Worm (Caenorhabditis elegans) whole organism, L4 larva: Measurements from ENCODE around the gene grl-4.

Experiments used
- D1046.2 ChIP-seq: fragments of 200-800 bp; sonication (Bioruptor generic); IDR thresholded peaks from 2 replicates; pipeline ENCODE4 v1.3.6; 2022; ENCODE audit warnings: missing genetic modification characterization, missing compliant biosample characterization
- egl-43 ChIP-seq: fragments of 200-800 bp; sonication (Bioruptor generic); IDR thresholded peaks from 2 replicates; pipeline ENCODE4 v1.3.6; 2022; ENCODE audit warnings: missing genetic modification reagents, missing genetic modification characterization, missing compliant biosample characterization
- nhr-11 ChIP-seq: fragments of 150-350 bp; optimal IDR thresholded peaks from 2 replicates; lab custom pipeline; 2014; ENCODE audit warnings: missing biosample characterization, missing genetic modification characterization
- pha-4 ChIP-seq, 2 experiments: fragments of 150-350 bp in 1 of 2; fragments of 200-800 bp in 1 of 2; sonication (Bioruptor generic) in 1 of 2; IDR thresholded peaks in 1 of 2; optimal IDR thresholded peaks in 1 of 2; 2 replicates each; pipeline versions ENCODE4 v1.3.6 to Lab custom; 2014 to 2022; ENCODE audit warnings: missing genetic modification characterization in 2 of 2, missing genetic modification reagents in 2 of 2, missing biosample characterization in 1 of 2, missing compliant biosample characterization in 1 of 2
- pqm-1 ChIP-seq: sonication (generic microtip); optimal IDR thresholded peaks from 2 replicates; lab custom pipeline; 2017; ENCODE audit warnings: missing biosample characterization, missing genetic modification characterization
- snpc-4 ChIP-seq: fragments of 150-350 bp; optimal IDR thresholded peaks from 2 replicates; lab custom pipeline; 2014; ENCODE audit warnings: missing biosample characterization, missing genetic modification characterization
- zag-1 ChIP-seq: fragments of 150-350 bp; optimal IDR thresholded peaks from 2 replicates; lab custom pipeline; 2014; ENCODE audit warnings: missing biosample characterization, missing genetic modification characterization

ce11 chrIV:7325698-7326097 is 15.1 kb upstream of the grl-4 start:
- TF ChIP-seq zag-1 (tag; lab: Kevin White, UChicago) (no peak), pha-4 (GFP tag; IDR thresholded peaks at IDR 0.05; lab: Robert Waterston, UW) (no peak), pha-4 (tag; optimal IDR thresholded peaks at IDR 0.05; lab: Kevin White, UChicago) (no peak), pqm-1 (tag; lab: Kevin White, UChicago) (peak; percentile 77), snpc-4 (tag; lab: Kevin White, UChicago) (no peak), nhr-11 (tag; lab: Kevin White, UChicago) (no peak), D1046.2 (GFP tag; lab: Robert Waterston, UW) (no peak), egl-43 (GFP tag; lab: Robert Waterston, UW) (no peak)
